Worm (Caenorhabditis elegans) whole organism, early embryonic: ENCODE measurements around the gene lrr-1.

Source experiments
- B0310.2 ChIP-seq: sonication (generic microtip); optimal IDR thresholded peaks from 2 replicates; lab custom pipeline; 2016; ENCODE audit warnings: mild to moderate bottlenecking, missing genetic modification characterization, missing compliant biosample characterization
- F13C5.2 ChIP-seq: sonication (generic microtip); optimal IDR thresholded peaks from 2 replicates; lab custom pipeline; 2017; ENCODE audit warnings: mild to moderate bottlenecking, missing genetic modification characterization, inconsistent platforms, missing compliant biosample characterization
- aly-1 ChIP-seq: sonication (generic microtip); optimal IDR thresholded peaks from 2 replicates; lab custom pipeline; 2016; ENCODE audit warnings: missing genetic modification characterization, missing compliant biosample characterization
- ama-1 ChIP-seq: fragments of 150-350 bp; optimal IDR thresholded peaks from 2 replicates; lab custom pipeline; 2014
- ceh-13 ChIP-seq: fragments of 200-800 bp; sonication (Bioruptor generic); optimal IDR thresholded peaks from 2 replicates; lab custom pipeline; 2018; ENCODE audit warnings: mild to moderate bottlenecking, missing genetic modification characterization, missing compliant biosample characterization
- ceh-36 ChIP-seq: sonication (generic microtip); optimal IDR thresholded peaks from 2 replicates; lab custom pipeline; 2016; ENCODE audit warnings: missing genetic modification characterization, inconsistent platforms, missing compliant biosample characterization
- ets-7 ChIP-seq: sonication (generic microtip); optimal IDR thresholded peaks from 2 replicates; lab custom pipeline; 2016; ENCODE audit warnings: missing genotype, missing genetic modification characterization, missing compliant biosample characterization
- flt-1 ChIP-seq: fragments of 200-800 bp; sonication (Bioruptor generic); IDR thresholded peaks from 2 replicates; pipeline ENCODE4 v1.3.6; 2022; ENCODE audit warnings: missing genetic modification characterization, missing compliant biosample characterization
- hmbx-1 ChIP-seq: sonication (generic microtip); optimal IDR thresholded peaks from 2 replicates; lab custom pipeline; 2016; ENCODE audit warnings: mild to moderate bottlenecking, missing genetic modification characterization, missing compliant biosample characterization
- hmg-4 ChIP-seq: fragments of 200-800 bp; sonication (Bioruptor generic); optimal IDR thresholded peaks from 2 replicates; lab custom pipeline; 2018; ENCODE audit warnings: mild to moderate bottlenecking, missing genetic modification characterization, missing compliant biosample characterization
- hnd-1 ChIP-seq: sonication (generic microtip); optimal IDR thresholded peaks from 2 replicates; lab custom pipeline; 2016; ENCODE audit warnings: missing genetic modification characterization, missing compliant biosample characterization
- pes-1 ChIP-seq: fragments of 200-800 bp; sonication (Bioruptor generic); IDR thresholded peaks from 2 replicates; pipeline ENCODE4 v1.3.6; 2022; ENCODE audit warnings: missing genetic modification reagents, missing genetic modification characterization, missing compliant biosample characterization
- scrt-1 ChIP-seq: fragments of 200-800 bp; sonication (Bioruptor generic); IDR thresholded peaks from 2 replicates; pipeline ENCODE4 v1.3.6; 2022; ENCODE audit warnings: missing genetic modification characterization, missing compliant biosample characterization
- sea-1 ChIP-seq: fragments of 200-800 bp; sonication (Bioruptor generic); conservative IDR thresholded peaks from 2 replicates; pipeline ENCODE4 v1.3.6; 2022; ENCODE audit warnings: missing genetic modification characterization, missing compliant biosample characterization
- tbx-11 ChIP-seq: fragments of 200-800 bp; sonication (Bioruptor generic); IDR thresholded peaks from 2 replicates; pipeline ENCODE4 v1.3.6; 2022; ENCODE audit warnings: missing genetic modification characterization, missing compliant biosample characterization
- tbx-37 ChIP-seq: fragments of 200-800 bp; sonication (Bioruptor generic); conservative IDR thresholded peaks from 2 replicates; pipeline ENCODE4 v1.3.6; 2022; ENCODE audit warnings: missing genetic modification reagents, missing genetic modification characterization, missing compliant biosample characterization
- tra-4 ChIP-seq: sonication (generic microtip); optimal IDR thresholded peaks from 2 replicates; lab custom pipeline; 2017; ENCODE audit warnings: missing genetic modification characterization, missing compliant biosample characterization

Gene lrr-1

DNA sequence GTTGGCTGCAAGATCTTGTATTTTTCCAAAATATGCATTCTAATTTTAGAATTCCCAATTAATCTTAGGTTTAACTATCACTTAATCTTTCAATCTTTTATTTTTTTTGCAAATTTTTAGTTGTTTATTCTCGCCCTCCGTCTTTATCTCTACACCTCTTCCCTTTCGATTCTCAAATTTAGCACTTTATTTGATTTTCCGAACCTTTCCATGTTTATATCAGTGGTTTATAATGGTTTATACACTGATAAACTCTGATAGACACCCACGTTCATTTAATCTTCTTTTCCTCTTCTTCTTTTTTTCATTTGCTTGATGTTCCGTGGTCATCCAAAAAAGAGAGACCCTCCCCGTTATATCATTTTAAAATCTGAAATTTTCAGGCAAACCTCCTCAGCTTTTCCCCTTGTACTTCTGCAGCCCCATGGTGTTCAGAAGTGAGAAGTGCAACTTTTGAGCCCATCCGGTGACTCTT, 13.8 kb downstream of the lrr-1 start, which contains the start of the genes nsy-1 and F59A6.13:
nsy-1 (plus strand) TSS at position 377 of the 475 bp plus-strand sequence.
F59A6.13 (plus strand) TSS at position 425 of the 475 bp plus-strand sequence.
- no peak for TF ChIP-seq aly-1 (tag; lab: Kevin White, UChicago)

DNA sequence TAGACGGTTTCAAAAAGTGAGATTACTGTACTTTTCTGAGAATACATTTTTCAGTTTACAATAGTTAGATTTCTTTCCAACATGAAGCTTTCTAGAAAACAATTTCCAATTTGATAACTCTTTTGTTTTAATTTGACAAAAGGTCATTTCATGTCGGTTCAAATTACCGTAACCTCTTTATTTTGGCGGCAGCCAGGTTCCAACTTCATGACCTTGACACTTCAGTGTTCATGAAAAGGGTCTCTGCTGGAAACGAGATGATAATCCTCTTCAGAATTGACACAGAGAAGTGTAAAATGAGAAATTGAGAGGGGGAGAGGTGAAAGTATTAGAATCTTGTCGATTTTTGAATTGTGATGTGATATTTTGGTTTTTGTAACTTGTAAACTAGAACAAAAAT, 14.7 kb downstream of the lrr-1 start:
- TF ChIP-seq ets-7 (tag; lab: Kevin White, UChicago) = no peak
- no peak for TF ChIP-seq F13C5.2 (tag; lab: Kevin White, UChicago)
- TF ChIP-seq hmbx-1 (tag; lab: Kevin White, UChicago) = no peak
- TF ChIP-seq ama-1 (lab: Kevin White, UChicago) = no peak
- no peak for TF ChIP-seq tbx-11 (GFP tag; lab: Robert Waterston, UW)
- no peak for TF ChIP-seq pes-1 (GFP tag; lab: Robert Waterston, UW)
- TF ChIP-seq tra-4 (tag; lab: Kevin White, UChicago) = no peak
- TF ChIP-seq tbx-37 (GFP tag; lab: Robert Waterston, UW) = no peak
- no peak for TF ChIP-seq ceh-13 (GFP tag; lab: Kevin White, UChicago)
- TF ChIP-seq flt-1 (GFP tag; lab: Robert Waterston, UW) = no peak
- TF ChIP-seq hmg-4 (GFP tag; lab: Kevin White, UChicago) = no peak
- TF ChIP-seq hnd-1 (tag; lab: Kevin White, UChicago) = no peak
- TF ChIP-seq aly-1 (tag; lab: Kevin White, UChicago) = no peak
- no peak for TF ChIP-seq B0310.2 (tag; lab: Kevin White, UChicago)
- no peak for TF ChIP-seq ceh-36 (tag; lab: Kevin White, UChicago)
- no peak for TF ChIP-seq sea-1 (GFP tag; lab: Robert Waterston, UW)

DNA sequence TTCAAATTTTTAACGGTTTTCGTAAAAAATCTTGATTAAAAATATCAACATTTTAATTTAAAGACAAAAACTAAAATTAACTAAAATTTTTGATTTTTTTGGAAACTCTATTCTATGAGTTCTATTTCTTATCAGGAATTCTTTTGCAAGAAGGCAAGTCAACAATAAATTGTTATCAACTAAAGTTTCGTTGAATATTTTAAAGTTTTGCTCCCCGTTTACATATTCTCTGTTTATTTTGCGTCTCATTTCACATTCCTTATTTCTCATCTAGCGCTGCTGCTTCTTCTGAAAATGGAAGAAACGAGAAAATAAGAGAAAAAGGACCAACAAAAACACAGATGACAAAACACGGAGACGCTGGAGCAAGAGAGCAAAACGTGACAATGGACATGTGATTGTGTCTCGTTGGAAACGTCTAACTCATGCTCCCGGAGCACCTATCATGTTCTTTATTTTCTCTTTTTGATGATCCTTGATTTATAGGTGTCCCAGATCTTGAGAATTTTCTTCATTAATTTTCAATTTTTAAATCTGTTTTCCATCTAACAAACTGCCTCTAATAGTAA, 15.6 kb downstream of the lrr-1 start:
- TF ChIP-seq sea-1 (GFP tag; lab: Robert Waterston, UW) (no peak), tbx-11 (GFP tag; lab: Robert Waterston, UW) (no peak), tra-4 (tag; lab: Kevin White, UChicago) (no peak), ceh-36 (tag; lab: Kevin White, UChicago) (no peak), hmg-4 (GFP tag; lab: Kevin White, UChicago) (no peak), aly-1 (tag; lab: Kevin White, UChicago) (no peak), tbx-37 (GFP tag; lab: Robert Waterston, UW) (no peak), hmbx-1 (tag; lab: Kevin White, UChicago) (no peak), scrt-1 (GFP tag; lab: Robert Waterston, UW) (no peak), B0310.2 (tag; lab: Kevin White, UChicago) (no peak), ets-7 (tag; lab: Kevin White, UChicago) (no peak), F13C5.2 (tag; lab: Kevin White, UChicago) (no peak), hnd-1 (tag; lab: Kevin White, UChicago) (no peak), pes-1 (GFP tag; lab: Robert Waterston, UW) (no peak), ceh-13 (GFP tag; lab: Kevin White, UChicago) (no peak), flt-1 (GFP tag; lab: Robert Waterston, UW) (no peak), ama-1 (lab: Kevin White, UChicago) (no peak)

DNA sequence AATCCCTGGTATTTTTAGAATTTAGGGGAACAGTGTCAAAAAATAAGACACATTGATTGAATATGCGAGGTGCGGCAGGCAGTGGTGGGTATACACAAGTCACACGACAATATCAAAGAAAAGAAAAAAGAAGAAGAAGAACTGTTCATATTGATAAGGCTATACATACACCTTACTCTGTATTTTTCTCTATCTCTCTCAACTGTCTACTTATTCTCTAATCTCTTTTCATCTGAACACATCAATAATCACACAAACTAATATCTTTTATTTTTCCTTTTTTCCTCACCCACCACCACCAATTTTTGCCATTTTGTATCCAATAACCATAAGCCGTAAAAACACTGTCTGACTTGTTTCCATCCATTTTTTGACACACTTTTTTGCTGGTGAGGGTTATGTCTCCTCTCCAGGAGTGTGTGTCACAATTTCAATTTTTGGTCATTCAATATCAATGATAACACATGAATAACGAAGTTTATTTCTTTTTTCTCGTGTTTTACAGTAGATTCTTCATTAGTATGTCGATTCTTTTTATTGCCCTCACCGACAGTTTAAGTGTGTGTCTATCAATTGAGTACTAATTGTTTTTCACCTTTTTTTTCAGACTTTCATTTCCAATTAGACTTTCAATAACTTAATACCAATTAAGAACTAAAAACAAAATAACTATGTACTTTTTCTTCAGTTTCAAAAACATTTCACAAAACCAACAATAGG, 16.7 kb downstream of the lrr-1 start:
- TF ChIP-seq hnd-1 (tag; lab: Kevin White, UChicago) (no peak), F13C5.2 (tag; lab: Kevin White, UChicago) (no peak), tbx-11 (GFP tag; lab: Robert Waterston, UW) (no peak), tra-4 (tag; lab: Kevin White, UChicago) (no peak), flt-1 (GFP tag; lab: Robert Waterston, UW) (no peak), sea-1 (GFP tag; lab: Robert Waterston, UW) (no peak), B0310.2 (tag; lab: Kevin White, UChicago) (no peak), hmg-4 (GFP tag; lab: Kevin White, UChicago) (no peak), ets-7 (tag; lab: Kevin White, UChicago) (no peak), pes-1 (GFP tag; lab: Robert Waterston, UW) (no peak), aly-1 (tag; lab: Kevin White, UChicago) (no peak), hmbx-1 (tag; lab: Kevin White, UChicago) (no peak), ama-1 (lab: Kevin White, UChicago) (no peak), ceh-13 (GFP tag; lab: Kevin White, UChicago) (no peak), scrt-1 (GFP tag; lab: Robert Waterston, UW) (no peak), ceh-36 (tag; lab: Kevin White, UChicago) (no peak), tbx-37 (GFP tag; lab: Robert Waterston, UW) (no peak)

DNA sequence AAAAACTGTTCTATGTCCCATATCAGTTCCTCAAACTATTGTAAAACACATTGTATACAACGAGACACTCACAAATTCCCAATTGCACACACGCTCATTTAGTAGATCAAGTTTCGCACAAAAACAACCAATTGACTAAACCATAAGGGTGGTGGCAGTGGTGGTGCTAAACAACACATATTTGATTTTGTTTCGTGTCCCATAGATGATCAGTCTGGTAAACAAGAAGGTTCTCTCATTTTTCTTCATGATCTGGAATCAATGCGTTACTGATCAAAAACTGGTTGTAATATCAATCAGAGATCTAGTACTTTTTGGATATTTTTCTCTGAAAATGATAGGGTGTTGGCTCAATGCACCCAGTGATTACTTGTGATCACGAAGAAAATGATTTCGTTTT, 17.7 kb downstream of the lrr-1 start:
- TF ChIP-seq tra-4 (tag; lab: Kevin White, UChicago) = no peak
- no peak for TF ChIP-seq B0310.2 (tag; lab: Kevin White, UChicago)
- no peak for TF ChIP-seq F13C5.2 (tag; lab: Kevin White, UChicago)
- no peak for TF ChIP-seq sea-1 (GFP tag; lab: Robert Waterston, UW)
- TF ChIP-seq flt-1 (GFP tag; lab: Robert Waterston, UW) = no peak
- TF ChIP-seq pes-1 (GFP tag; lab: Robert Waterston, UW) = no peak
- no peak for TF ChIP-seq scrt-1 (GFP tag; lab: Robert Waterston, UW)
- no peak for TF ChIP-seq aly-1 (tag; lab: Kevin White, UChicago)
- TF ChIP-seq ceh-13 (GFP tag; lab: Kevin White, UChicago) = no peak

DNA sequence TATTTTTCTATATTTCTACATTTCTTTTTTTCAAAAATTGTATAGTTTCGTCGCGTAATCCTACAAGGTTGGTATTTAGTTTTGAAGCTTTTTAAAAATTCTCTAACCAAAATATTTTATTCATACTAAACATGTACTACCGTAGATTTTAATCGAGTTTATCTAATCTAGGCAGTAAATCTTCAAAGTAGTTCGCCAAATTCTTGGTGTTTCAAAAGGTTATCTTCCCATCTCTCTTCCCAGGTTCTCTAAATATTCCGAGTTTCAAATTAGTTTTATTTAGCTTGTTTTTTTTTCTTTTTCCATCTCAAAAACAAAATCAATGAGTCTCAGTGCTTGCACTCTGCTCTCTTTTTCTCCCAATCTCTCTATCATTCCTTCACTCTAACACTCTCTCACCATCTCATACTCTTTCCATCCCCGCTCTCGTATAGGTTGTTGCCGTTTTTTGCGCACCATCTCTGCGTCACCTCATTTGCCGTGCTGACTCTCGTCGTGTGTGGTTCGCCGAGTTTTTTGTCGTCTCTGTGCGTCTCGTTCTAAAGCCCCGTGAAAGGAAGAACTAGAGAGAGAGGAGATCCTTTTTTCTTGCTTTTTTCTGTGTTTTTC, 19.2 kb downstream of the lrr-1 start:
- TF ChIP-seq hmbx-1 (tag; lab: Kevin White, UChicago) (no peak), aly-1 (tag; lab: Kevin White, UChicago) (peak; percentile 42), hmg-4 (GFP tag; lab: Kevin White, UChicago) (peak; percentile 46)
